Worm (Caenorhabditis elegans) whole organism, mixed stage, embryonic: Measurements from ENCODE around the gene slcr-46.1.

Experiments used
- M03D4.4 ChIP-seq: sonication (generic microtip); optimal IDR thresholded peaks from 2 replicates; lab custom pipeline; 2017; ENCODE audit warnings: mild to moderate bottlenecking, missing genetic modification characterization, missing compliant biosample characterization
- bed-3 ChIP-seq: fragments of 200-800 bp; sonication (Bioruptor generic); optimal IDR thresholded peaks from 3 replicates; lab custom pipeline; 2018; ENCODE audit warnings: mild to moderate bottlenecking, missing genetic modification characterization, moderate library complexity, missing compliant biosample characterization
- blmp-1 ChIP-seq: fragments of 150-350 bp; optimal IDR thresholded peaks from 2 replicates; lab custom pipeline; 2014; ENCODE audit warnings: missing biosample characterization, missing genetic modification characterization
- ceh-39 ChIP-seq: fragments of 150-350 bp; optimal IDR thresholded peaks from 2 replicates; lab custom pipeline; 2014; ENCODE audit warnings: missing biosample characterization, missing genetic modification characterization
- ceh-43 ChIP-seq: fragments of 200-800 bp; sonication (Bioruptor generic); optimal IDR thresholded peaks from 2 replicates; lab custom pipeline; 2018; ENCODE audit warnings: mild to moderate bottlenecking, missing genetic modification characterization, moderate library complexity, missing compliant biosample characterization
- ceh-83 ChIP-seq: fragments of 200-800 bp; sonication (Bioruptor generic); optimal IDR thresholded peaks from 2 replicates; lab custom pipeline; 2018; ENCODE audit warnings: mild to moderate bottlenecking, missing genetic modification characterization, missing compliant biosample characterization
- ces-1 ChIP-seq: fragments of 150-350 bp; optimal IDR thresholded peaks from 2 replicates; lab custom pipeline; 2014; ENCODE audit warnings: missing biosample characterization, missing genetic modification reagents, missing genetic modification characterization
- cnd-1 ChIP-seq: fragments of 200-800 bp; sonication (Bioruptor generic); optimal IDR thresholded peaks from 2 replicates; lab custom pipeline; 2018; ENCODE audit warnings: mild to moderate bottlenecking, missing genetic modification characterization, missing compliant biosample characterization
- drap-1 ChIP-seq: fragments of 200-800 bp; sonication (Bioruptor generic); optimal IDR thresholded peaks from 3 replicates; lab custom pipeline; 2018; ENCODE audit warnings: mild to moderate bottlenecking, missing genetic modification characterization, missing compliant biosample characterization
- elt-1 ChIP-seq: sonication (generic microtip); optimal IDR thresholded peaks from 2 replicates; lab custom pipeline; 2017; ENCODE audit warnings: missing genetic modification characterization, mild to moderate bottlenecking, missing compliant biosample characterization, antibody characterized with exemption, moderate library complexity, borderline replicate concordance; ENCODE audit not compliant: insufficient read depth
- elt-3 ChIP-seq: fragments of 150-350 bp; optimal IDR thresholded peaks from 2 replicates; lab custom pipeline; 2014; ENCODE audit warnings: missing biosample characterization, missing genetic modification characterization
- flh-1 ChIP-seq: fragments of 200-800 bp; sonication (Bioruptor generic); optimal IDR thresholded peaks from 2 replicates; lab custom pipeline; 2018; ENCODE audit warnings: mild to moderate bottlenecking, missing genetic modification characterization, moderate library complexity, missing compliant biosample characterization
- ham-2 ChIP-seq: fragments of 200-800 bp; sonication (Bioruptor generic); optimal IDR thresholded peaks from 2 replicates; lab custom pipeline; 2018; ENCODE audit warnings: mild to moderate bottlenecking, missing genetic modification characterization, missing compliant biosample characterization
- hlh-1 ChIP-seq: fragments of 150-350 bp; optimal IDR thresholded peaks from 2 replicates; lab custom pipeline; 2014; ENCODE audit warnings: missing biosample characterization, missing genetic modification reagents, missing genetic modification characterization
- lin-13 ChIP-seq: fragments of 150-350 bp; optimal IDR thresholded peaks from 2 replicates; lab custom pipeline; 2014; ENCODE audit warnings: missing biosample characterization, missing genetic modification characterization
- lin-32 ChIP-seq: fragments of 200-800 bp; sonication (Bioruptor generic); optimal IDR thresholded peaks from 2 replicates; lab custom pipeline; 2018; ENCODE audit warnings: mild to moderate bottlenecking, missing genetic modification characterization, missing compliant biosample characterization
- mep-1 ChIP-seq: fragments of 150-350 bp; optimal IDR thresholded peaks from 2 replicates; lab custom pipeline; 2017; ENCODE audit warnings: missing biosample characterization, missing genetic modification reagents, missing genetic modification characterization, inconsistent platforms
- mls-2 ChIP-seq: sonication (generic microtip); optimal IDR thresholded peaks from 2 replicates; lab custom pipeline; 2016; ENCODE audit warnings: mild to moderate bottlenecking, missing genetic modification characterization, moderate library complexity, missing compliant biosample characterization
- nhr-12 ChIP-seq: fragments of 150-350 bp; optimal IDR thresholded peaks from 2 replicates; lab custom pipeline; 2014; ENCODE audit warnings: missing biosample characterization, missing genetic modification characterization
- nhr-28 ChIP-seq: fragments of 150-350 bp; optimal IDR thresholded peaks from 2 replicates; lab custom pipeline; 2014; ENCODE audit warnings: missing biosample characterization, missing genetic modification characterization
- pha-4 ChIP-seq: fragments of 150-350 bp; optimal IDR thresholded peaks from 2 replicates; lab custom pipeline; 2018; ENCODE audit warnings: missing biosample characterization, missing genetic modification reagents, missing genetic modification characterization
- sem-2 ChIP-seq: fragments of 200-800 bp; sonication (Bioruptor generic); optimal IDR thresholded peaks from 2 replicates; lab custom pipeline; 2018; ENCODE audit warnings: mild to moderate bottlenecking, missing genetic modification characterization, missing compliant biosample characterization
- sptf-1 ChIP-seq: sonication (generic microtip); optimal IDR thresholded peaks from 2 replicates; lab custom pipeline; 2017; ENCODE audit warnings: mild to moderate bottlenecking, missing genetic modification characterization, moderate library complexity, missing compliant biosample characterization
- tbx-8 ChIP-seq: fragments of 200-800 bp; sonication (Bioruptor generic); optimal IDR thresholded peaks from 2 replicates; lab custom pipeline; 2018; ENCODE audit warnings: mild to moderate bottlenecking, missing genetic modification characterization, moderate library complexity, missing compliant biosample characterization
- unc-120 ChIP-seq: sonication (generic microtip); optimal IDR thresholded peaks from 2 replicates; lab custom pipeline; 2017; ENCODE audit warnings: missing genetic modification characterization, missing compliant biosample characterization; ENCODE audit not compliant: poor library complexity, severe bottlenecking
- unc-39 ChIP-seq: fragments of 150-350 bp; optimal IDR thresholded peaks from 2 replicates; lab custom pipeline; 2014; ENCODE audit warnings: missing biosample characterization, missing genetic modification characterization
- unc-62 ChIP-seq: fragments of 150-350 bp; optimal IDR thresholded peaks from 2 replicates; lab custom pipeline; 2014; ENCODE audit warnings: missing biosample characterization, missing genetic modification reagents, missing genetic modification characterization
- zip-8 ChIP-seq: fragments of 150-350 bp; optimal IDR thresholded peaks from 2 replicates; lab custom pipeline; 2014; ENCODE audit warnings: missing biosample characterization, missing genetic modification characterization
- ztf-11 ChIP-seq: fragments of 150-350 bp; optimal IDR thresholded peaks from 2 replicates; lab custom pipeline; 2014; ENCODE audit warnings: missing biosample characterization, missing genetic modification characterization

slcr-46.1 gene

DNA sequence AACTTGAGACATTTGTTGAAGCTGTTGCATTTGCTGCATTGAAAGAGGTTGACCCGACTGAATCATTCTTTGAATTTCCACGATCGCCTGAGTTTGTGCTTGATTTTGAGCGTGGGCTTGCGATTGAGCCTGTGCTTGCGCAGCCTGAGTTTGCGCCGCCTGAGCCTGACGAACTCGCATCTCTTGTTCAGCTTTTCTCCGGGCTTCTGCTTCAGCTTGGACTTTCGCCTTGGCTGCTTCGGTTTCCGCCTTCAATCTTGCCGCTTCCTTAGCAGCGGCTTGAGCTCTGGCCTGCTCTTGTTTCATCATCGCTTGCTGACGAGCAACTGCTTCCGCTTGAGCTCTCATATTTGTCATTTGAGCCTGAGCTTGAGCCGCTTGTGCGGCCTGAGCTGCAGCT lies 34.7 kb upstream of the slcr-46.1 start:
- no peak for TF ChIP-seq elt-3 (tag; lab: Kevin White, UChicago)
- TF ChIP-seq hlh-1 (tag; lab: Kevin White, UChicago): no peak
- TF ChIP-seq ztf-11: no peak
- TF ChIP-seq zip-8 (tag; lab: Kevin White, UChicago): no peak
- no peak for TF ChIP-seq ceh-39 (tag; lab: Kevin White, UChicago)
- TF ChIP-seq sem-2 (GFP tag; lab: Kevin White, UChicago): no peak
- no peak for TF ChIP-seq tbx-8 (GFP tag; lab: Kevin White, UChicago)
- TF ChIP-seq unc-39: no peak
- no peak for TF ChIP-seq sptf-1 (tag; lab: Kevin White, UChicago)
- no peak for TF ChIP-seq pha-4 (tag; lab: Kevin White, UChicago)

ce11 chrX:4599526-4599925 lies 32.6 kb upstream of the slcr-46.1 start:
- no peak for TF ChIP-seq ceh-83
- no peak for TF ChIP-seq M03D4.4 (tag; lab: Kevin White, UChicago)
- no peak for TF ChIP-seq zip-8 (tag; lab: Kevin White, UChicago)
- no peak for TF ChIP-seq mep-1 (tag; lab: Kevin White, UChicago)
- TF ChIP-seq ces-1 (GFP tag; lab: Kevin White, UChicago): no peak

ce11 chrX:4600987-4601386 lies 31.2 kb upstream of the slcr-46.1 start:
- TF ChIP-seq flh-1 (GFP tag; lab: Kevin White, UChicago) (no peak), ztf-11 (no peak), elt-3 (tag; lab: Kevin White, UChicago) (no peak), hlh-1 (tag; lab: Kevin White, UChicago) (no peak), pha-4 (tag; lab: Kevin White, UChicago) (no peak), tbx-8 (GFP tag; lab: Kevin White, UChicago) (no peak), lin-32 (GFP tag; lab: Kevin White, UChicago) (no peak), unc-120 (tag; lab: Kevin White, UChicago) (no peak), elt-1 (no peak), nhr-28 (tag; lab: Kevin White, UChicago) (no peak), mls-2 (tag; lab: Kevin White, UChicago) (no peak), unc-39 (no peak), mep-1 (tag; lab: Kevin White, UChicago) (no peak), bed-3 (no peak), unc-62 (GFP tag; lab: Kevin White, UChicago) (no peak), lin-13 (tag; lab: Kevin White, UChicago) (no peak), M03D4.4 (tag; lab: Kevin White, UChicago) (no peak)

DNA sequence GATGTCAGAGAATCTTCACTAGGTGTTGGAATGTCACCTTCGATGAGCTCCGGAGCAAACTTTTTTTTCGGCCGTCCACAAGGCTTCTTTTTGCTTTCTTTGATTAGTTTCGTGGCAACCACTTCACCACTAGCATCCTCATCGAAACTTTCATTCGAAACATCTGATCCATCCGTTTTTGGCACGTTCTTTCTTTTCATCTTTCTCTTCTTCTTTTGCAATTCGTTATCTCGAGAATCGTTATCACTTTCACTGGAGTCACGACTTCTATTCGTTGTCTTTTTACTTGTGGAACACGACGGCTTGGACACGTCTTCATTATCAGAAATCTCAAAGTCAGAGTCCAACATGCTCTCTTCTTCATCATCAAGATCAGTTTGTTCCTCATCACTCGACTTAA lies 28.0 kb upstream of the slcr-46.1 start:
- no peak for TF ChIP-seq tbx-8 (GFP tag; lab: Kevin White, UChicago)
- TF ChIP-seq cnd-1 (tag; lab: Kevin White, UChicago): no peak
- no peak for TF ChIP-seq lin-32 (GFP tag; lab: Kevin White, UChicago)
- TF ChIP-seq ceh-83: no peak
- no peak for TF ChIP-seq flh-1 (GFP tag; lab: Kevin White, UChicago)
- TF ChIP-seq mep-1 (tag; lab: Kevin White, UChicago): no peak

- TF ChIP-seq blmp-1 (tag; lab: Kevin White, UChicago): no peak
- TF ChIP-seq mep-1 (tag; lab: Kevin White, UChicago): no peak
Measured at ce11 chrX:4605828-4606227, 26.3 kb upstream of the slcr-46.1 start, which contains the start of gene spat-3. spat-3 (minus strand) TSS chrX:4605928.

ce11 chrX:4606389-4606880 lies 25.7 kb upstream of the slcr-46.1 start:
- TF ChIP-seq ham-2 (GFP tag; lab: Kevin White, UChicago) (peak; percentile 80), hlh-1 (tag; lab: Kevin White, UChicago) (peak; percentile 51), lin-13 (tag; lab: Kevin White, UChicago) (peak; percentile 66), M03D4.4 (tag; lab: Kevin White, UChicago) (peak; percentile 94), pha-4 (tag; lab: Kevin White, UChicago) (peak; percentile 51), nhr-12 (peak; percentile 92), sem-2 (GFP tag; lab: Kevin White, UChicago) (peak; percentile 73), ztf-11 (peak; percentile 34), lin-32 (GFP tag; lab: Kevin White, UChicago) (peak; percentile 74), drap-1 (peak; percentile 93), cnd-1 (tag; lab: Kevin White, UChicago) (peak; percentile 93), ceh-83 (peak; percentile 82), unc-120 (tag; lab: Kevin White, UChicago) (peak; percentile 87), mep-1 (tag; lab: Kevin White, UChicago) (peak; percentile 19), flh-1 (GFP tag; lab: Kevin White, UChicago) (peak; percentile 71), mls-2 (tag; lab: Kevin White, UChicago) (peak; percentile 93), ceh-43 (GFP tag; lab: Kevin White, UChicago) (peak; percentile 79), sptf-1 (tag; lab: Kevin White, UChicago) (peak; percentile 94), tbx-8 (GFP tag; lab: Kevin White, UChicago) (peak; percentile 73)
